Worm (Caenorhabditis elegans) whole organism, young adult: ENCODE data around the gene C50C3.12.

ENCODE experiments used
- B0035.1 ChIP-seq: sonication (generic microtip); optimal IDR thresholded peaks from 2 replicates; lab custom pipeline; 2016; ENCODE audit warnings: missing genetic modification characterization, mild to moderate bottlenecking, missing compliant biosample characterization, missing genotype, missing genetic modification reagents
- F10E7.11 ChIP-seq: sonication (generic microtip); optimal IDR thresholded peaks from 2 replicates; lab custom pipeline; 2017; ENCODE audit warnings: mild to moderate bottlenecking, missing genetic modification characterization, moderate library complexity, missing compliant biosample characterization
- F39B2.1 ChIP-seq: fragments of 200-800 bp; sonication (Bioruptor generic); IDR thresholded peaks from 2 replicates; pipeline ENCODE4 v1.3.6; 2022; ENCODE audit warnings: missing genetic modification reagents, missing genetic modification characterization, missing compliant biosample characterization
- T07F8.4 ChIP-seq: sonication (generic microtip); optimal IDR thresholded peaks from 2 replicates; lab custom pipeline; 2016; ENCODE audit warnings: mild to moderate bottlenecking, missing genetic modification characterization, moderate library complexity, missing compliant biosample characterization
- ZK185.1 ChIP-seq: sonication (generic microtip); optimal IDR thresholded peaks from 2 replicates; lab custom pipeline; 2016; ENCODE audit warnings: mild to moderate bottlenecking, missing genetic modification characterization, missing compliant biosample characterization; ENCODE audit not compliant: poor library complexity, severe bottlenecking
- atf-7 ChIP-seq: sonication (generic microtip); optimal IDR thresholded peaks from 2 replicates; lab custom pipeline; 2017; ENCODE audit warnings: mild to moderate bottlenecking, missing genetic modification characterization, missing compliant biosample characterization
- attf-3 ChIP-seq: fragments of 200-800 bp; sonication (Bioruptor generic); conservative IDR thresholded peaks from 2 replicates; pipeline ENCODE4 v1.3.6; 2022; ENCODE audit warnings: missing genetic modification reagents, missing genetic modification characterization, missing compliant biosample characterization
- attf-5 ChIP-seq: fragments of 200-800 bp; sonication (Bioruptor generic); optimal IDR thresholded peaks from 2 replicates; lab custom pipeline; 2018; ENCODE audit warnings: mild to moderate bottlenecking, missing genetic modification characterization, missing compliant biosample characterization
- cebp-1 ChIP-seq, 2 experiments: fragments of 200-800 bp in 1 of 2; sonication (Bioruptor generic) in 1 of 2; sonication (generic microtip) in 1 of 2; IDR thresholded peaks in 1 of 2; optimal IDR thresholded peaks in 1 of 2; 2 replicates each; pipeline versions ENCODE4 v1.3.6 to Lab custom; 2017 to 2022; ENCODE audit warnings: missing compliant biosample characterization in 2 of 2, missing genetic modification characterization in 2 of 2, mild to moderate bottlenecking in 1 of 2, missing genetic modification reagents in 1 of 2, moderate library complexity in 1 of 2
- ceh-79 ChIP-seq: sonication (generic microtip); optimal IDR thresholded peaks from 2 replicates; lab custom pipeline; 2017; ENCODE audit warnings: mild to moderate bottlenecking, missing genetic modification characterization, missing compliant biosample characterization
- ceh-91 ChIP-seq: fragments of 200-800 bp; sonication (Bioruptor generic); IDR thresholded peaks from 2 replicates; pipeline ENCODE4 v1.3.6; 2022; ENCODE audit warnings: missing genetic modification reagents, missing genetic modification characterization, missing compliant biosample characterization
- die-1 ChIP-seq: sonication (generic microtip); optimal IDR thresholded peaks from 2 replicates; lab custom pipeline; 2016; ENCODE audit warnings: missing genotype, mild to moderate bottlenecking, missing genetic modification characterization, missing compliant biosample characterization
- dpff-1 ChIP-seq: sonication (generic microtip); optimal IDR thresholded peaks from 2 replicates; lab custom pipeline; 2017; ENCODE audit warnings: mild to moderate bottlenecking, missing genetic modification characterization, missing compliant biosample characterization
- dpl-1 ChIP-seq: fragments of 150-350 bp; optimal IDR thresholded peaks from 2 replicates; lab custom pipeline; 2014; ENCODE audit warnings: missing biosample characterization, missing genetic modification reagents, missing genetic modification characterization
- egl-18 ChIP-seq: fragments of 200-800 bp; sonication (Bioruptor generic); IDR thresholded peaks from 2 replicates; pipeline ENCODE4 v1.3.6; 2022; ENCODE audit warnings: missing genetic modification reagents, missing genetic modification characterization, missing compliant biosample characterization
- egl-44 ChIP-seq: fragments of 200-800 bp; sonication (Bioruptor generic); IDR thresholded peaks from 2 replicates; pipeline ENCODE4 v1.3.6; 2022; ENCODE audit warnings: missing genetic modification reagents, missing genetic modification characterization, missing compliant biosample characterization
- egrh-3 ChIP-seq: fragments of 200-800 bp; sonication (Bioruptor generic); IDR thresholded peaks from 2 replicates; pipeline ENCODE4 v1.3.6; 2022; ENCODE audit warnings: missing genetic modification reagents, missing genetic modification characterization, missing compliant biosample characterization
- gei-17 ChIP-seq: fragments of 200-800 bp; sonication (Bioruptor generic); optimal IDR thresholded peaks from 2 replicates; lab custom pipeline; 2018; ENCODE audit warnings: mild to moderate bottlenecking, missing genetic modification characterization, missing compliant biosample characterization
- hmg-1.2 ChIP-seq: fragments of 200-800 bp; sonication (Bioruptor generic); IDR thresholded peaks from 2 replicates; pipeline ENCODE4 v1.3.6; 2022; ENCODE audit warnings: missing genetic modification reagents, missing genetic modification characterization, missing compliant biosample characterization
- hmg-20 ChIP-seq: fragments of 200-800 bp; sonication (Bioruptor generic); IDR thresholded peaks from 2 replicates; pipeline ENCODE4 v1.3.6; 2022; ENCODE audit warnings: missing genetic modification reagents, missing genetic modification characterization, missing compliant biosample characterization
- hsf-1 ChIP-seq: fragments of 200-800 bp; sonication (Bioruptor generic); IDR thresholded peaks from 2 replicates; pipeline ENCODE4 v1.3.6; 2022; ENCODE audit warnings: missing genetic modification reagents, missing genetic modification characterization, missing compliant biosample characterization
- let-526 ChIP-seq: fragments of 200-800 bp; sonication (Bioruptor generic); IDR thresholded peaks from 2 replicates; pipeline ENCODE4 v1.3.6; 2022; ENCODE audit warnings: missing genetic modification reagents, missing genetic modification characterization, missing compliant biosample characterization
- lin-54 ChIP-seq: fragments of 200-800 bp; sonication (Bioruptor generic); optimal IDR thresholded peaks from 2 replicates; lab custom pipeline; 2018; ENCODE audit warnings: mild to moderate bottlenecking, missing genetic modification characterization, missing compliant biosample characterization
- lsl-1 ChIP-seq: fragments of 200-800 bp; sonication (Bioruptor generic); optimal IDR thresholded peaks from 2 replicates; lab custom pipeline; 2018; ENCODE audit warnings: mild to moderate bottlenecking, missing genetic modification characterization, moderate library complexity, missing compliant biosample characterization
- madf-3 ChIP-seq: fragments of 200-800 bp; sonication (Bioruptor generic); IDR thresholded peaks from 2 replicates; pipeline ENCODE4 v1.3.6; 2022; ENCODE audit warnings: missing genetic modification reagents, missing genetic modification characterization, missing compliant biosample characterization
- mcd-1 ChIP-seq: fragments of 200-800 bp; sonication (Bioruptor generic); IDR thresholded peaks from 2 replicates; pipeline ENCODE4 v1.3.6; 2022; ENCODE audit warnings: missing genetic modification reagents, missing genetic modification characterization, missing compliant biosample characterization
- mel-28 ChIP-seq: sonication (generic microtip); optimal IDR thresholded peaks from 2 replicates; lab custom pipeline; 2016; ENCODE audit warnings: borderline replicate concordance, mild to moderate bottlenecking, missing genetic modification characterization, missing compliant biosample characterization
- nfyb-1 ChIP-seq: fragments of 200-800 bp; sonication (Bioruptor generic); IDR thresholded peaks from 2 replicates; pipeline ENCODE4 v1.3.6; 2022; ENCODE audit warnings: missing genetic modification reagents, missing genetic modification characterization, missing compliant biosample characterization
- nhr-179 ChIP-seq: sonication (generic microtip); optimal IDR thresholded peaks from 2 replicates; lab custom pipeline; 2016; ENCODE audit warnings: mild to moderate bottlenecking, missing genetic modification characterization, missing compliant biosample characterization
- nhr-27 ChIP-seq: fragments of 200-800 bp; sonication (Bioruptor generic); optimal IDR thresholded peaks from 2 replicates; lab custom pipeline; 2018; ENCODE audit warnings: mild to moderate bottlenecking, missing genetic modification characterization, moderate library complexity, missing compliant biosample characterization
- pbrm-1 ChIP-seq: fragments of 200-800 bp; sonication (Bioruptor generic); IDR thresholded peaks from 2 replicates; pipeline ENCODE4 v1.3.6; 2022; ENCODE audit warnings: missing genetic modification reagents, missing genetic modification characterization, missing compliant biosample characterization
- sdz-38 ChIP-seq: sonication (generic microtip); optimal IDR thresholded peaks from 2 replicates; lab custom pipeline; 2016; ENCODE audit warnings: missing genotype, missing genetic modification characterization, missing compliant biosample characterization
- tlf-1 ChIP-seq: fragments of 200-800 bp; sonication (Bioruptor generic); optimal IDR thresholded peaks from 2 replicates; lab custom pipeline; 2018; ENCODE audit warnings: mild to moderate bottlenecking, missing genetic modification characterization, missing compliant biosample characterization
- ztf-18 ChIP-seq: sonication (generic microtip); optimal IDR thresholded peaks from 2 replicates; lab custom pipeline; 2016; ENCODE audit warnings: missing genotype, mild to moderate bottlenecking, missing genetic modification characterization, missing compliant biosample characterization
- ztf-28 ChIP-seq: fragments of 200-800 bp; sonication (Bioruptor generic); IDR thresholded peaks from 2 replicates; pipeline ENCODE4 v1.3.6; 2022; ENCODE audit warnings: missing genetic modification reagents, missing genetic modification characterization, missing compliant biosample characterization

The C50C3.12 gene

ce11 chrIII:8211562-8211961, 35.2 kb downstream of the C50C3.12 start:
- TF ChIP-seq let-526 (GFP tag; lab: Robert Waterston, UW): no peak
- TF ChIP-seq atf-7 (tag; lab: Kevin White, UChicago): no peak
- no peak for TF ChIP-seq F10E7.11
- TF ChIP-seq F39B2.1 (GFP tag; lab: Robert Waterston, UW): no peak
- no peak for TF ChIP-seq egl-44 (GFP tag; lab: Robert Waterston, UW)
- TF ChIP-seq lsl-1 (GFP tag; lab: Kevin White, UChicago): no peak
- no peak for TF ChIP-seq nhr-27 (tag; lab: Kevin White, UChicago)
- TF ChIP-seq ceh-91 (GFP tag; lab: Robert Waterston, UW): no peak
- TF ChIP-seq, all 124 proteins: peak for 0

- no peak for TF ChIP-seq T07F8.4 (tag; lab: Kevin White, UChicago)
- no peak for TF ChIP-seq pbrm-1
- no peak for TF ChIP-seq tlf-1 (GFP tag; lab: Kevin White, UChicago)
- TF ChIP-seq hsf-1: no peak
- no peak for TF ChIP-seq hmg-1.2
- no peak for TF ChIP-seq dpff-1 (tag; lab: Kevin White, UChicago)
- no peak for TF ChIP-seq madf-3
- TF ChIP-seq ceh-79 (tag; lab: Kevin White, UChicago): no peak
- TF ChIP-seq mel-28 (tag; lab: Kevin White, UChicago): no peak
- TF ChIP-seq ZK185.1 (tag; lab: Kevin White, UChicago): no peak
- no peak for TF ChIP-seq B0035.1 (tag; lab: Kevin White, UChicago)
- no peak for TF ChIP-seq mcd-1 (GFP tag; lab: Robert Waterston, UW)
- TF ChIP-seq ztf-18 (tag; lab: Kevin White, UChicago): no peak
- no peak for TF ChIP-seq nfyb-1
- TF ChIP-seq dpl-1 (GFP tag; lab: Kevin White, UChicago): no peak
These were observed 39.9 kb downstream of the C50C3.12 start, which contains the start of gene unc-86 for ce11 chrIII:8216224-8216623. TSS of gene unc-86 (minus strand) at chrIII:8216336.

- TF ChIP-seq gei-17 (GFP tag; lab: Kevin White, UChicago): no peak
- TF ChIP-seq egrh-3: no peak
- TF ChIP-seq ztf-28 (GFP tag; lab: Robert Waterston, UW): no peak
- no peak for TF ChIP-seq F10E7.11
- no peak for TF ChIP-seq die-1 (tag; lab: Kevin White, UChicago)
These were observed 41.6 kb downstream of the C50C3.12 start, which contains the start of gene C30A5.16 for ce11 chrIII:8217919-8218318. TSS of gene C30A5.16 (plus strand) at chrIII:8218219.

ce11 chrIII:8220081-8220480, 43.7 kb downstream of the C50C3.12 start:
- TF ChIP-seq nhr-179 (tag; lab: Kevin White, UChicago) (no peak), egl-18 (GFP tag; lab: Robert Waterston, UW) (no peak), lin-54 (GFP tag; lab: Kevin White, UChicago) (no peak), attf-3 (GFP tag; lab: Robert Waterston, UW) (no peak), hmg-20 (GFP tag; lab: Robert Waterston, UW) (no peak), cebp-1 (GFP tag; IDR thresholded peaks at IDR 0.05; lab: Robert Waterston, UW) (no peak), cebp-1 (tag; optimal IDR thresholded peaks at IDR 0.05; lab: Kevin White, UChicago) (no peak), attf-5 (GFP tag; lab: Kevin White, UChicago) (no peak), sdz-38 (tag; lab: Kevin White, UChicago) (no peak)
